Fruit fly (Drosophila melanogaster): ENCODE results near the gene Ref1.

DNA sequence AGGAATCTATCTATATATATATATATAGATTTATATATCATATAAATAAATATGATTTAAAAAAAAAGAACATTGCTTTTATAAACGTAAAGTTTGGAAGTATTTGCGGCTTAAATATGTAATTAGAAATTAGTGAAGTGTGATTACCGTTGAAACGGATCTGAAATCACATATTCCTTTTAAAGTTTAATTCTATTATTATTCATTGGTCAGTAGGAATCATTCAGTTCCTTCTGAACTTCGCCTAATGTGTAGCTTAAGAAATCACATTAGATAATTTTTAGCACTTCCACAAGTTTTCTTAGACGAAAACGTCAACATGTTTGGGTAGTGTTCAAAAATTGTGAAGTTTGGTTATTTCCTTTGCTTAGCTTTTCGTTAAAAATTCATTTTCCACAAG is 19.7 kb downstream of the Ref1 start, which contains the start of gene djl:
- TF ChIP-seq Pif1B (GFP tag; optimal IDR thresholded peaks at IDR 0.05) (no peak), EcR (GFP tag; optimal IDR thresholded peaks at IDR 0.05) (no peak)

All from whole organism, pupa.